Fruit fly (Drosophila melanogaster): ENCODE data around the gene CG31373.
A peak's percentile ranks its signal among the peaks of the same experiment; 100 is the strongest.

CG31373 gene

DNA sequence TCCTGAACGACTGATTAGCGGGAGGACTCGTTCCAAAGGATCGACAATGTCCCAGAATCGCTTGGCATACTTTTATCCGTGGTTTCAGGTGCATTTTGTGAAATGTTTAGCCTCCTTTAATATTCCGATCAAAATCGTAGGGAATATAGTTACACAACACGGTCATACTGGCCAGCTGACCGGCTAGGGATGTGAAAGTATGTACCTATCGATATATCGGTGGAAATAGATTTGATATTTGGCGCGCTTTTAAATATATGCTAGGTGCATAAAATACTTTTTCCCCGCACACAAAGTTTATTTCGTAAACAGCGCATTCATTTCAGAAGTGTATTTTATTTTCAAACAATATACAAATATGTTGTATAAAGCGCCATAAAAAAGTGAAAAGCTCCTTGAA is 995 bp downstream of the CG31373 start, which contains the start of gene CG31278 (continued):
- TF ChIP-seq E2f2 (GFP tag; IDR thresholded peaks at IDR 0.05) (peak; percentile 97), mld (GFP tag; IDR thresholded peaks at IDR 0.05; ENCODE audit: partially characterized antibody) (0 out of 3 replicates have a peak, but pooled peaks have one; percentile 53), CG2129 (GFP tag; IDR thresholded peaks at IDR 0.05; ENCODE audit: partially characterized antibody) (peak; percentile 64), zen2 (GFP tag; IDR thresholded peaks at IDR 0.05; ENCODE audit: partially characterized antibody) (peak; percentile 75; the same call in 2 of the 3 replicates), ato (GFP tag; IDR thresholded peaks at IDR 0.05; ENCODE audit: partially characterized antibody) (peak; percentile 77), CG17361 (GFP tag; IDR thresholded peaks at IDR 0.05) (no peak), CG10274 (GFP tag; optimal IDR thresholded peaks at IDR 0.05) (no peak), CG34422 (GFP tag; IDR thresholded peaks at IDR 0.05) (peak; percentile 33; the same call in 1 of the 3 replicates), sna (GFP tag; IDR thresholded peaks at IDR 0.05; ENCODE audit: partially characterized antibody) (peak; percentile 78; the same call in 1 of the 2 replicates), CG17802 (tag; optimal IDR thresholded peaks at IDR 0.05) (no peak), MBD-R2 (GFP tag; IDR thresholded peaks at IDR 0.05) (peak; percentile 88), unc-4 (GFP tag; IDR thresholded peaks at IDR 0.05; ENCODE audit: partially characterized antibody) (peak; percentile 77), CrebB (tag; optimal IDR thresholded peaks at IDR 0.05) (no peak), ssp (GFP tag; IDR thresholded peaks at IDR 0.05) (no peak), vnd (GFP tag; IDR thresholded peaks at IDR 0.05; ENCODE audit: partially characterized antibody) (peak; percentile 64; the same call in 2 of the 3 replicates), nerfin-2 (GFP tag; IDR thresholded peaks at IDR 0.05; ENCODE audit: partially characterized antibody) (peak; percentile 39; the same call in 1 of the 2 replicates), BEAF-32 (GFP tag; optimal IDR thresholded peaks at IDR 0.05) (peak; percentile 81), CG2116 (GFP tag; optimal IDR thresholded peaks at IDR 0.05) (peak; percentile 46), Dp (GFP tag; optimal IDR thresholded peaks at IDR 0.05) (peak; percentile 91), CG14860 (GFP tag; IDR thresholded peaks at IDR 0.05; ENCODE audit: partially characterized antibody) (0 out of 3 replicates have a peak, but pooled peaks have one; percentile 56), CG16813 (GFP tag; IDR thresholded peaks at IDR 0.05; ENCODE audit: partially characterized antibody) (peak; percentile 74), nau (GFP tag; optimal IDR thresholded peaks at IDR 0.05) (no peak), Rfx (GFP tag; IDR thresholded peaks at IDR 0.05) (no peak), B-H2 (GFP tag; optimal IDR thresholded peaks at IDR 0.05) (no peak), zfh1 (GFP tag; IDR thresholded peaks at IDR 0.05) (no peak), Bgb (GFP tag; IDR thresholded peaks at IDR 0.05; ENCODE audit: partially characterized antibody) (peak; percentile 82), Ets97D (GFP tag; optimal IDR thresholded peaks at IDR 0.05) (peak; percentile 22), CG30403 (GFP tag; optimal IDR thresholded peaks at IDR 0.05) (no peak), CG6791 (GFP tag; IDR thresholded peaks at IDR 0.05; ENCODE audit: partially characterized antibody) (peak; percentile 83)

DNA sequence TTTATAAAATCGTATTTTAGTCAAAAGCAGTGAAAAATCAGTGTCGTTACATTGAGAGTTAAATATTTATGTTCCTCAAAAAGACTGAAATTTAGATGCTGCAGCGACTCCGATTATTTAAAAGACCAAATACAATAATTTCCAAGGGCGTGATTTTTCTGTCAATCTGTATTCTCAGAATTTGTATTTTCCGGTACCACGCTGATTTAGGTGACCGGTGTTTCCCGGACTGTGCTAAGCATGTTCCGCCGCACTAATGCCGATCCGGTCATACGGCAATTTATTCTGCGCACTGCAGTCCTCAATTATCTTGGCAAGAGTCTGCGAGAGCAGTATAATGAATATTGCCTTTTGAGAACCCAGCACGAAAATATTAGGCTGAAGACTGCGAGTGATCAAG is 2.4 kb downstream of the CG31373 start, which contains the start of the genes CG31467 and CG14684:
CG31467 (minus strand) TSS at position 101 of the 400 bp plus-strand sequence.
CG14684 (plus strand) TSS at position 212 of the 400 bp plus-strand sequence.
- no peak for TF ChIP-seq wor (GFP tag; IDR thresholded peaks at IDR 0.05)
- no peak for TF ChIP-seq CG9727 (GFP tag; optimal IDR thresholded peaks at IDR 0.05)

- no peak for TF ChIP-seq CG2875 (GFP tag; optimal IDR thresholded peaks at IDR 0.05)
- no peak for TF ChIP-seq CG18599 (GFP tag; optimal IDR thresholded peaks at IDR 0.05)
- no peak for TF ChIP-seq CG14014 (GFP tag; IDR thresholded peaks at IDR 0.05)
- no peak for TF ChIP-seq Nf-YB (GFP tag; optimal IDR thresholded peaks at IDR 0.05)
- TF ChIP-seq Rfx (GFP tag; IDR thresholded peaks at IDR 0.05): no peak
These were observed 4.2 kb downstream of the CG31373 start, which contains the start of gene CG31391 for dm6 chr3R:10704975-10705374. Gene CG31391 (minus strand): TSS chr3R:10705075.

Data from whole organism, embryonic.